Fruit fly (Drosophila melanogaster): ENCODE results near the gene sordd1.
A peak's percentile ranks its signal among the peaks of the same experiment; 100 is the strongest.

Gene sordd1

DNA sequence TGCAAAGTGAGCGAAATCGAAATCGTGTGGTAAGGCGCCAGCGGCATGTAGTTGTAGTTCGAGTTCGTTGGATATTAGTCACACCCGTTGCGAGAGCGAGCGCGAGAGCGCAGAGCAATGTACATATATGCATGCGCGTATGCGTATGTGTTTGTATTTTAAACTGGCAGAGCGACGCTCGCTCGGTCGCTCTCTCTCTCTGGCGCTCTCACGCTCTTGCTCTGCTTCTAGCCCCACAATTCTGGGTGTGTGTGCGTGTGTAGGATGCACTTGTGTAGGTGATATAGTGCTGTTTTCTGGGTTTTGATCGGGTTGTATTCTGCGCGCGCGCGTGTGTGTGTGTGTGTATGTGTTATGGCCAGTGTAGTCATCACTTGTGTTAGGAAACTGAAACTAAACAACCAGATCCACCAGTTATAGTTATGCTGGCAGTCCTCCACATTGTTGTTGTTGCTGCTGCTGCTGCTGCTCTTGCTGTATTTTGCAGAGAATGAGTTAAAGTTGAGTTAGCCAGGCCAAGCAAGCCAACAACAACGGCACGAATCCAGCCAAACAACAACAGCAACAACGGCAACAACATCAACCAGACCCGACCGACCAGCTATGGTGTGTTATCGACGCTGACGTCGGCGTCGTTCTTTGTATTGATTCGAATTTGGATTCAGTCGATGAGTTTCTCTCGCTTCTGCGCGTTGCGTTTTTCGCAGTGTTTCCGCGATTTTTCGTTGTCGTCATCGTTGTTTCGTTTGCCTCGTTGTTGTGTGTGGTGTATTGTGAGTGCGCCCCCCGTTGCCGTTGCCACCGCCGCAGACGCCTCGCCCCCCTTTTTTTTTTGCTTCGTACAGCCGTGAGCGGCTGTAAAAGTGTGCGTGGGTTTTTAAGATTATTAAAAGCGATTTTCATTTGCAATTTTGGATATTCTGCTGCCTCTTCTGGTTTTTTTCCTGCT, 16.1 kb upstream of the sordd1 start (continued):
- TF ChIP-seq jing (GFP tag; optimal IDR thresholded peaks at IDR 0.05) (no peak), unc-4 (GFP tag; IDR thresholded peaks at IDR 0.05; ENCODE audit: partially characterized antibody) (peak; percentile 40; the same call in 1 of the 2 replicates), CG9817 (tag; optimal IDR thresholded peaks at IDR 0.05) (no peak), Hmr (GFP tag; optimal IDR thresholded peaks at IDR 0.05) (no peak), CG6791 (GFP tag; IDR thresholded peaks at IDR 0.05; ENCODE audit: partially characterized antibody) (no peak), CG9727 (GFP tag; optimal IDR thresholded peaks at IDR 0.05) (no peak), disco-r (GFP tag; optimal IDR thresholded peaks at IDR 0.05) (no peak), Elba2 (GFP tag; optimal IDR thresholded peaks at IDR 0.05) (no peak), CG7786 (GFP tag; optimal IDR thresholded peaks at IDR 0.05) (no peak), ken (GFP tag; IDR thresholded peaks at IDR 0.05) (no peak), da (GFP tag; optimal IDR thresholded peaks at IDR 0.05) (no peak), Rfx (GFP tag; IDR thresholded peaks at IDR 0.05) (peak; percentile 51), CG10565 (GFP tag; optimal IDR thresholded peaks at IDR 0.05) (no peak), jigr1 (GFP tag; IDR thresholded peaks at IDR 0.05) (no peak), Adf1 (GFP tag; IDR thresholded peaks at IDR 0.05) (peak; percentile 90), CG3995 (GFP tag; optimal IDR thresholded peaks at IDR 0.05) (no peak), mld (GFP tag; IDR thresholded peaks at IDR 0.05; ENCODE audit: partially characterized antibody) (no peak), onecut (GFP tag; IDR thresholded peaks at IDR 0.05) (peak; percentile 67), Hey (tag; optimal IDR thresholded peaks at IDR 0.05) (peak; percentile 8), CrebB (tag; optimal IDR thresholded peaks at IDR 0.05) (no peak), Optix (GFP tag; IDR thresholded peaks at IDR 0.05) (no peak), Atf6 (GFP tag; IDR thresholded peaks at IDR 0.05) (peak; percentile 4; the same call in 1 of the 2 replicates), trh (GFP tag; optimal IDR thresholded peaks at IDR 0.05) (no peak), otp (GFP tag; IDR thresholded peaks at IDR 0.05) (no peak), nom (GFP tag; optimal IDR thresholded peaks at IDR 0.05) (peak; percentile 50), fu2 (GFP tag; optimal IDR thresholded peaks at IDR 0.05) (no peak), CG30020 (tag; optimal IDR thresholded peaks at IDR 0.05) (no peak), ac (GFP tag; optimal IDR thresholded peaks at IDR 0.05) (no peak), CG10147 (GFP tag; optimal IDR thresholded peaks at IDR 0.05) (no peak), E2f2 (GFP tag; IDR thresholded peaks at IDR 0.05) (no peak), CG1602 (GFP tag; optimal IDR thresholded peaks at IDR 0.05) (no peak), ap (GFP tag; IDR thresholded peaks at IDR 0.05) (no peak), Ets97D (GFP tag; optimal IDR thresholded peaks at IDR 0.05) (no peak), CG4820 (GFP tag; optimal IDR thresholded peaks at IDR 0.05) (no peak), sob (GFP tag; IDR thresholded peaks at IDR 0.05) (no peak), CG1529 (GFP tag; optimal IDR thresholded peaks at IDR 0.05) (no peak), CG8944 (GFP tag; optimal IDR thresholded peaks at IDR 0.05) (no peak), Camta (GFP tag; optimal IDR thresholded peaks at IDR 0.05) (no peak), CG6813 (GFP tag; optimal IDR thresholded peaks at IDR 0.05) (no peak), Atf3 (GFP tag; optimal IDR thresholded peaks at IDR 0.05) (no peak), CG7928 (GFP tag; optimal IDR thresholded peaks at IDR 0.05) (no peak), CG7745 (tag; optimal IDR thresholded peaks at IDR 0.05) (no peak), CG5245 (GFP tag; optimal IDR thresholded peaks at IDR 0.05) (no peak), CTCF (GFP tag; optimal IDR thresholded peaks at IDR 0.05) (no peak), bsh (GFP tag; optimal IDR thresholded peaks at IDR 0.05) (no peak), Dref (GFP tag; IDR thresholded peaks at IDR 0.05) (no peak; the same call in 1 of the 2 replicates), CG3407 (GFP tag; optimal IDR thresholded peaks at IDR 0.05) (no peak), Sox102F (GFP tag; optimal IDR thresholded peaks at IDR 0.05) (no peak), ssp (GFP tag; IDR thresholded peaks at IDR 0.05) (no peak), CG33213 (GFP tag; optimal IDR thresholded peaks at IDR 0.05) (no peak)
